Fruit fly (Drosophila melanogaster): ENCODE results near the gene CG7166.

CG7166 gene

DNA sequence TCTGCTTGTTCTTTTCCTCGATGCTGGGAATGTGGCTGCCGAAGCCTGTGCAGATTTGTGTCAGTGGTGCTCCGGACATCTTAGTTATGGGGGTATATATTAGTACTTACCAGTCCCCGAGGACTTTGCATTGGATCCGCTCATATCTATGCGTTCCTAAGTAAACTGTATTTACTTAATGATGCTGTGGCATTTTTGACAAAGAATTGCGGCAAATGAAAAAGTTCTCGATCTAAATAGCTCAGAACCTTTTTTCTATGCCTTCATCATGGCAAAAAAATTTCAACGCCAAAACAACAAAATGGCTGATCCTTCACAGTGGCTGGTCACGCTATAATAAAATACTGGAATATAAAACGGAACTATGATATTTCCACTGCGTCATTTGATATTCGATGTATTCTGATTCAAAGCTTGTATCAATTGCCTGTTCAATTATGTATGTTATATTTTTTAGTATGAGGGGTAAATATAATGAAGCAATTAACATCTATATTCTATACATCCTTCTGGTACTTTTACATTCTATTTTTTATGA lies 8.8 kb upstream of the CG7166 start, which contains the start of gene MED1 (continued):
- TF ChIP-seq Fer2 (tag; optimal IDR thresholded peaks at IDR 0.05) (no peak), slbo (GFP tag; IDR thresholded peaks at IDR 0.05) (0 out of 2 replicates have a peak, but pooled peaks have one; percentile 39), jigr1 (GFP tag; IDR thresholded peaks at IDR 0.05) (peak; percentile 33; the same call in 1 of the 3 replicates), Opbp (GFP tag; IDR thresholded peaks at IDR 0.05; ENCODE audit: partially characterized antibody) (0 out of 3 replicates have a peak, but pooled peaks have one; percentile 14), Dll (GFP tag; IDR thresholded peaks at IDR 0.05; ENCODE audit: partially characterized antibody) (no peak), CG9817 (tag; optimal IDR thresholded peaks at IDR 0.05) (peak; percentile 24), zfh2 (GFP tag; optimal IDR thresholded peaks at IDR 0.05) (no peak), CG9876 (GFP tag; optimal IDR thresholded peaks at IDR 0.05) (no peak), CG30020 (tag; optimal IDR thresholded peaks at IDR 0.05) (peak; percentile 92), CG32532 (GFP tag; IDR thresholded peaks at IDR 0.05) (0 out of 2 replicates have a peak, but pooled peaks have one; percentile 13), insv (GFP tag; optimal IDR thresholded peaks at IDR 0.05) (no peak), Lhr (GFP tag; optimal IDR thresholded peaks at IDR 0.05) (peak; percentile 17), Mes4 (GFP tag; optimal IDR thresholded peaks at IDR 0.05) (no peak), nmo (GFP tag; optimal IDR thresholded peaks at IDR 0.05) (peak; percentile 37), CG15479 (GFP tag; optimal IDR thresholded peaks at IDR 0.05) (no peak), pzg (GFP tag; optimal IDR thresholded peaks at IDR 0.05) (peak; percentile 71), Med (GFP tag) (peak; percentile 46), pfk (GFP tag; optimal IDR thresholded peaks at IDR 0.05) (no peak), fd102C (GFP tag; optimal IDR thresholded peaks at IDR 0.05) (no peak), CHES-1-like (GFP tag; optimal IDR thresholded peaks at IDR 0.05) (peak; percentile 64), CG12744 (GFP tag; optimal IDR thresholded peaks at IDR 0.05) (no peak), Ptx1 (GFP tag; IDR thresholded peaks at IDR 0.05) (peak; percentile 16; the same call in 1 of the 2 replicates), HmgZ (tag; optimal IDR thresholded peaks at IDR 0.05) (peak; percentile 23), dmrt11E (tag; optimal IDR thresholded peaks at IDR 0.05) (peak; percentile 5), Drgx (GFP tag; IDR thresholded peaks at IDR 0.05) (no peak), trem (tag; optimal IDR thresholded peaks at IDR 0.05) (peak; percentile 29)

DNA sequence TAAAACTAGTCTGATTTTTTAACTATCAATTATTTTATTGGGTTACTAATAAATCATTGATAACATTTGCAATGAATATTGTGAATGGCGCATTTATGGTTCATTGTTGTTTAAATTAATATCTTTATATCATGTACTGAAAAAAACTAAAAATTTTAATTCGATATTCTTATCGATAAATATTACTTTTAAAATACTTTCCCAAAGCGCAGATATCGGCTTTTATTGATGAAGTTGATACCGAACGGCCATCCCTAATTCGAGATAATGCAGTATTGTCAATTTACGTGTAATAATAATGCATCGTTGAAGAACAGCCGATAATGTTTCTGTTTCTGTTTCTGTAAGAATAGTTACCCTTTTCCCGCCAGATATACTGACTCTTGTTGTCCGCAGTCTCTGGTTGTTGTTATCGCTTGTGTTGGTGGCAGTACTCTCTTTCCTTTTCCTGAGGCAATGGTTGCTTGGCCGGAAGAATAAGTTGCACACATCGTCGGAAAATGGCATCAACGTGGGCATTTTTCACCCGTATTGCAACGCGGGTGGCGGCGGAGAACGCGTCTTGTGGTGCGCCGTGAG lies 678 bp upstream of the CG7166 start:
- peak; percentile 82 for TF ChIP-seq unc-4 (GFP tag; IDR thresholded peaks at IDR 0.05; ENCODE audit: partially characterized antibody)
- peak; percentile 78 for TF ChIP-seq MESR4 (GFP tag; optimal IDR thresholded peaks at IDR 0.05)
- TF ChIP-seq nerfin-2 (GFP tag; IDR thresholded peaks at IDR 0.05; ENCODE audit: partially characterized antibody): 0 out of 2 replicates have a peak, but pooled peaks have one; percentile 9
- peak; percentile 46; the same call in 1 of the 2 replicates for TF ChIP-seq CG2129 (GFP tag; IDR thresholded peaks at IDR 0.05; ENCODE audit: partially characterized antibody)
- TF ChIP-seq Dfd (GFP tag; optimal IDR thresholded peaks at IDR 0.05): no peak
- TF ChIP-seq HLH4C (GFP tag; IDR thresholded peaks at IDR 0.05; ENCODE audit: partially characterized antibody): peak; percentile 68
- peak; percentile 76 for TF ChIP-seq BEAF-32 (GFP tag; optimal IDR thresholded peaks at IDR 0.05)
- peak; percentile 38 for TF ChIP-seq CG12659 (GFP tag; optimal IDR thresholded peaks at IDR 0.05)
- peak; percentile 0 for TF ChIP-seq lbe (GFP tag; optimal IDR thresholded peaks at IDR 0.05)
- no peak for TF ChIP-seq jing (GFP tag; optimal IDR thresholded peaks at IDR 0.05)
- TF ChIP-seq CG8765 (GFP tag; IDR thresholded peaks at IDR 0.05): no peak
- TF ChIP-seq Ets97D (GFP tag; optimal IDR thresholded peaks at IDR 0.05): peak; percentile 19
- TF ChIP-seq CG15269 (tag; optimal IDR thresholded peaks at IDR 0.05): no peak
- TF ChIP-seq stwl (tag; optimal IDR thresholded peaks at IDR 0.05): peak; percentile 88
- TF ChIP-seq CG10267 (tag; optimal IDR thresholded peaks at IDR 0.05): peak; percentile 45
- TF ChIP-seq pzg (GFP tag; optimal IDR thresholded peaks at IDR 0.05): peak; percentile 44
- TF ChIP-seq CG13287 (GFP tag; IDR thresholded peaks at IDR 0.05; ENCODE audit: partially characterized antibody): peak; percentile 83
- peak; percentile 52 for TF ChIP-seq CG14710 (tag; optimal IDR thresholded peaks at IDR 0.05)
- TF ChIP-seq CG3995 (GFP tag; optimal IDR thresholded peaks at IDR 0.05): peak; percentile 97
- TF ChIP-seq Six4 (GFP tag; optimal IDR thresholded peaks at IDR 0.05): no peak
- TF ChIP-seq bbx (GFP tag; IDR thresholded peaks at IDR 0.05; ENCODE audit: partially characterized antibody): peak; percentile 71; the same call in 1 of the 2 replicates
- no peak for TF ChIP-seq CG11085 (GFP tag; IDR thresholded peaks at IDR 0.05)
- no peak for TF ChIP-seq CG1233 (GFP tag; optimal IDR thresholded peaks at IDR 0.05)

Measured in whole organism, embryonic.